Fruit fly (Drosophila melanogaster): ENCODE data around the gene Grp170.

The Grp170 gene

DNA sequence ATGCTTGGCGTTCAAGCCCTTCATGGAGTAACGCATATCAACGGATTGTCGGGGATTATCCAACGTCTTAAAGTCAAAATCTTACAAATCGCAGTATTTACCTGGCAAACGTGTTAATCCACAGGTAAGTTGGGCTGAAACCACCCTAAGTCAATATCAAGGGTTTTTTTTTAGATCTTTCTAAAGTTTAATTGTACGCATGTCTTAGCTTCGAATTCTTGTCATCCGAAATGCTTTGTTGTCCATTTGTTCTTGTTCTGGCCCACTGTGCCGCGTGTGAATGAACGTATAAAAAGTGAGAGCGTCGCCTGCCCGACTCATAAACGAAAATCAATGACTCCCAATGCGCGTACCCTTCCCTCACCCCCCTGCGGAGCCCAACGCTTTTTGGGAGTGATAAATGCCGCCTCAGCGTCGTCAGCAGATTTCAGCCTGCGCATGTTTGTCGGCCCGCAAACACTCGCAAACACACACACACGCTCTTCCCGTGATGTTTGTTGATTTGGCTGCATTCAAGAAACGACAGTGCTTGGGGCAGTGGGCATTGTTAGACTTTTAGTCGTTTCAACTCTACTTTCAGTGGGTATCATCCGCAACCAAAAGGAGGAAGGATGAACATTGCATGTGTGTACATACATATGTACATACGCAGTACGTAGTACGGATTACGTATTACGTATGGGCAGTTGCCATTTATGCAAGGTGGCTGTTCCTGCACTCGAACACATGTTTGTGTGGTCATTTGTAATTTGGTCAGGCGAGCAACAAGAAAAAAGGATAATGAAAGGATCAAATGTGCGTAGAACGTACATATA, 21.6 kb upstream of the Grp170 start (continued):
- TF ChIP-seq CG11456 (GFP tag; IDR thresholded peaks at IDR 0.05) (peak; percentile 63; the same call in 2 of the 3 replicates), CG11504 (tag; optimal IDR thresholded peaks at IDR 0.05) (peak; percentile 95), Myb (GFP tag; optimal IDR thresholded peaks at IDR 0.05) (peak; percentile 82), vnd (GFP tag; IDR thresholded peaks at IDR 0.05; ENCODE audit: partially characterized antibody) (no peak), stc (GFP tag; IDR thresholded peaks at IDR 0.05) (peak; percentile 70), lov (optimal IDR thresholded peaks at IDR 0.05) (no peak), lov (GFP tag; IDR thresholded peaks at IDR 0.05) (0 out of 3 replicates have a peak, but pooled peaks have one; percentile 56), CG15696 (tag; optimal IDR thresholded peaks at IDR 0.05) (peak; percentile 89), Blimp-1 (GFP tag; optimal IDR thresholded peaks at IDR 0.05) (peak; percentile 93), Antp (GFP tag; optimal IDR thresholded peaks at IDR 0.05) (peak; percentile 96), maf-S (GFP tag; optimal IDR thresholded peaks at IDR 0.05) (peak; percentile 89), CG12236 (GFP tag; optimal IDR thresholded peaks at IDR 0.05) (peak; percentile 91), br (optimal IDR thresholded peaks at IDR 0.05) (no peak), fd96Cb (tag; optimal IDR thresholded peaks at IDR 0.05) (peak; percentile 94), Nf-YA (GFP tag; IDR thresholded peaks at IDR 0.05) (peak; percentile 64), ase (GFP tag; IDR thresholded peaks at IDR 0.05) (peak; percentile 66; the same call in 2 of the 3 replicates), pan (optimal IDR thresholded peaks at IDR 0.05) (no peak), pan (GFP tag; optimal IDR thresholded peaks at IDR 0.05 in 1 of 2, IDR thresholded peaks at IDR 0.05 in 1 of 2) (peak in 1 of 2 experiments; percentile 64), TFAM (GFP tag; optimal IDR thresholded peaks at IDR 0.05) (peak; percentile 81), lmd (GFP tag; IDR thresholded peaks at IDR 0.05) (peak; percentile 90), Dll (GFP tag; IDR thresholded peaks at IDR 0.05; ENCODE audit: partially characterized antibody) (no peak), CG10321 (GFP tag; IDR thresholded peaks at IDR 0.05) (peak; percentile 31; the same call in 1 of the 2 replicates), Stat92E (GFP tag; optimal IDR thresholded peaks at IDR 0.05) (peak in 1 of 3 experiments; percentile 82), CG6175 (GFP tag; IDR thresholded peaks at IDR 0.05) (no peak; the same call in 2 of the 3 replicates), Ets65A (GFP tag) (peak; percentile 99), ac (GFP tag; optimal IDR thresholded peaks at IDR 0.05) (peak; percentile 87), CG18619 (GFP tag; optimal IDR thresholded peaks at IDR 0.05) (peak; percentile 96), Optix (GFP tag; IDR thresholded peaks at IDR 0.05) (peak; percentile 74), CG34376 (GFP tag; optimal IDR thresholded peaks at IDR 0.05) (peak; percentile 87), grau (tag; optimal IDR thresholded peaks at IDR 0.05) (peak; percentile 94), wor (GFP tag; IDR thresholded peaks at IDR 0.05) (peak; percentile 82), Atf6 (GFP tag; IDR thresholded peaks at IDR 0.05) (peak; percentile 87), Trl (optimal IDR thresholded peaks at IDR 0.05) (peak in 1 of 2 experiments; percentile 66), Trl (GFP tag; optimal IDR thresholded peaks at IDR 0.05) (peak; percentile 93), CG31388 (GFP tag; optimal IDR thresholded peaks at IDR 0.05) (peak; percentile 76), CG9932 (GFP tag; IDR thresholded peaks at IDR 0.05) (peak; percentile 73), Aef1 (GFP tag; IDR thresholded peaks at IDR 0.05) (peak; percentile 67), kni (GFP tag; optimal IDR thresholded peaks at IDR 0.05) (peak; percentile 83), CG1602 (GFP tag; optimal IDR thresholded peaks at IDR 0.05) (peak; percentile 91), zf30C (GFP tag; optimal IDR thresholded peaks at IDR 0.05) (no peak), bowl (GFP tag; IDR thresholded peaks at IDR 0.05) (no peak; the same call in 1 of the 2 replicates), jigr1 (GFP tag; IDR thresholded peaks at IDR 0.05) (no peak; the same call in 1 of the 3 replicates), CG17328 (GFP tag; IDR thresholded peaks at IDR 0.05) (peak; percentile 72), CG15073 (GFP tag; optimal IDR thresholded peaks at IDR 0.05) (peak; percentile 42), CG30020 (tag; optimal IDR thresholded peaks at IDR 0.05) (peak; percentile 78), CG12769 (tag; optimal IDR thresholded peaks at IDR 0.05) (peak; percentile 87), Ptx1 (GFP tag; IDR thresholded peaks at IDR 0.05) (peak; percentile 88), CG6813 (GFP tag; optimal IDR thresholded peaks at IDR 0.05) (peak; percentile 91), Ets97D (GFP tag; optimal IDR thresholded peaks at IDR 0.05) (peak; percentile 49), vvl (GFP tag; IDR thresholded peaks at IDR 0.05) (peak; percentile 77)

Data from whole organism, embryonic.